Worm (Caenorhabditis elegans) whole organism, early embryonic: Measurements from ENCODE around the gene clec-62.

Experiments
- B0310.2 ChIP-seq: sonication (generic microtip); optimal IDR thresholded peaks from 2 replicates; lab custom pipeline; 2016; ENCODE audit warnings: mild to moderate bottlenecking, missing genetic modification characterization, missing compliant biosample characterization
- F13C5.2 ChIP-seq: sonication (generic microtip); optimal IDR thresholded peaks from 2 replicates; lab custom pipeline; 2017; ENCODE audit warnings: mild to moderate bottlenecking, missing genetic modification characterization, inconsistent platforms, missing compliant biosample characterization
- aly-1 ChIP-seq: sonication (generic microtip); optimal IDR thresholded peaks from 2 replicates; lab custom pipeline; 2016; ENCODE audit warnings: missing genetic modification characterization, missing compliant biosample characterization
- ama-1 ChIP-seq: fragments of 150-350 bp; optimal IDR thresholded peaks from 2 replicates; lab custom pipeline; 2014
- ceh-13 ChIP-seq: fragments of 200-800 bp; sonication (Bioruptor generic); optimal IDR thresholded peaks from 2 replicates; lab custom pipeline; 2018; ENCODE audit warnings: mild to moderate bottlenecking, missing genetic modification characterization, missing compliant biosample characterization
- ceh-36 ChIP-seq: sonication (generic microtip); optimal IDR thresholded peaks from 2 replicates; lab custom pipeline; 2016; ENCODE audit warnings: missing genetic modification characterization, inconsistent platforms, missing compliant biosample characterization
- ets-7 ChIP-seq: sonication (generic microtip); optimal IDR thresholded peaks from 2 replicates; lab custom pipeline; 2016; ENCODE audit warnings: missing genotype, missing genetic modification characterization, missing compliant biosample characterization
- flt-1 ChIP-seq: fragments of 200-800 bp; sonication (Bioruptor generic); IDR thresholded peaks from 2 replicates; pipeline ENCODE4 v1.3.6; 2022; ENCODE audit warnings: missing genetic modification characterization, missing compliant biosample characterization
- hmbx-1 ChIP-seq: sonication (generic microtip); optimal IDR thresholded peaks from 2 replicates; lab custom pipeline; 2016; ENCODE audit warnings: mild to moderate bottlenecking, missing genetic modification characterization, missing compliant biosample characterization
- hmg-4 ChIP-seq: fragments of 200-800 bp; sonication (Bioruptor generic); optimal IDR thresholded peaks from 2 replicates; lab custom pipeline; 2018; ENCODE audit warnings: mild to moderate bottlenecking, missing genetic modification characterization, missing compliant biosample characterization
- hnd-1 ChIP-seq: sonication (generic microtip); optimal IDR thresholded peaks from 2 replicates; lab custom pipeline; 2016; ENCODE audit warnings: missing genetic modification characterization, missing compliant biosample characterization
- pes-1 ChIP-seq: fragments of 200-800 bp; sonication (Bioruptor generic); IDR thresholded peaks from 2 replicates; pipeline ENCODE4 v1.3.6; 2022; ENCODE audit warnings: missing genetic modification reagents, missing genetic modification characterization, missing compliant biosample characterization
- scrt-1 ChIP-seq: fragments of 200-800 bp; sonication (Bioruptor generic); IDR thresholded peaks from 2 replicates; pipeline ENCODE4 v1.3.6; 2022; ENCODE audit warnings: missing genetic modification characterization, missing compliant biosample characterization
- sea-1 ChIP-seq: fragments of 200-800 bp; sonication (Bioruptor generic); conservative IDR thresholded peaks from 2 replicates; pipeline ENCODE4 v1.3.6; 2022; ENCODE audit warnings: missing genetic modification characterization, missing compliant biosample characterization
- tbx-11 ChIP-seq: fragments of 200-800 bp; sonication (Bioruptor generic); IDR thresholded peaks from 2 replicates; pipeline ENCODE4 v1.3.6; 2022; ENCODE audit warnings: missing genetic modification characterization, missing compliant biosample characterization
- tbx-37 ChIP-seq: fragments of 200-800 bp; sonication (Bioruptor generic); conservative IDR thresholded peaks from 2 replicates; pipeline ENCODE4 v1.3.6; 2022; ENCODE audit warnings: missing genetic modification reagents, missing genetic modification characterization, missing compliant biosample characterization
- tra-4 ChIP-seq: sonication (generic microtip); optimal IDR thresholded peaks from 2 replicates; lab custom pipeline; 2017; ENCODE audit warnings: missing genetic modification characterization, missing compliant biosample characterization

Gene clec-62

DNA sequence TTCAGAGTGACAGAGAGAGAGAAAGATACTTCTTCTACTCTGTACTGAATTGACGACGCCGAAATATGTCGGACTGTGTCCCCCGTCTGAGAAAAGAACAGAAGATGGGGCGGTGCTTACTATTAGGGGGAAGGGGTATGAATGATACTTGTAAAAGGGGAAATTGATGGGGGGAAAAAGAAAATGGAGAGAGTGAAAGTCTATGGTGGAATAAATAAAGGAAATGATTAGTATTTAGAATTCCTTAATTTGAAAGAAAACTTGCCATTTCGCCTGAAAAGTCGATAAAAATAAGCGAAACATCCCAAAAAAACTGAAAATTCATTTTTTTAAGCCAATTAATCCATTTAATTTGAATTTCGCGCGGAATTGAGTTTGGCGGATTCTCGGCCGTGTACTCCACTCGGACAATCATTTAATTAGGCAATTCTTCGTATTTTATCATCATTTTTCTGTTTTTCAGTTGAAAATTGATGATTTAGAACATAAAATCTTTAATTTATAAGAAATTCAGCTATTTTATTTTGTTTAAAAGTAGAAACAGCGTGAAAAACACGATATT, 19.7 kb upstream of the clec-62 start, which contains the start of gene F35C5.12:
Gene F35C5.12 (minus strand): TSS at position 51 of the 562 bp plus-strand sequence.
- TF ChIP-seq hnd-1 (no peak), tra-4 (tag; lab: Kevin White, UChicago) (no peak), ets-7 (tag; lab: Kevin White, UChicago) (no peak), ama-1 (lab: Kevin White, UChicago) (no peak), pes-1 (GFP tag; lab: Robert Waterston, UW) (no peak), tbx-11 (GFP tag; lab: Robert Waterston, UW) (no peak), aly-1 (tag; lab: Kevin White, UChicago) (no peak), B0310.2 (no peak), sea-1 (GFP tag; lab: Robert Waterston, UW) (no peak), ceh-36 (no peak), flt-1 (GFP tag; lab: Robert Waterston, UW) (no peak), ceh-13 (GFP tag; lab: Kevin White, UChicago) (no peak)

DNA sequence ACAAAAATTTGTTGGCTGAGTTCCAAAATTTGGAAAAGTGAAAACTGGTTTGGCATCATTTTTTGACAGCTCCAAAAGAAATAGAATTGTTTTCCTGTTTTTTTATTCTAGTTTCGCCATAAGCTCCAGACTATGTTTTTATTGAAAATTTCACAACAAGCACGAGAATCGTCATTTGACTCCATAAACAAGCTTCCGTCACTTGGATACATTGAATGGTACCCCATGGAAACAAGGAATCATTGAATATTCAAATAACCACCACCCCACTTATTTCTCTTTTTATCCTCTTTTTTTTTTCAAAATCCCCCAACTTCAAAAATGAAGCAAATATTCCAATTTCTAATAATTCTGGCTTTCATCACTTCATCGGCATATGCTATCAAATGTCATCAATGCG, 13.9 kb upstream of the clec-62 start, which contains the start of gene ddn-2:
Gene ddn-2 (plus strand): TSS at position 301 of the 400 bp plus-strand sequence.
- TF ChIP-seq ets-7 (tag; lab: Kevin White, UChicago) (no peak), aly-1 (tag; lab: Kevin White, UChicago) (no peak), F13C5.2 (tag; lab: Kevin White, UChicago) (no peak), tbx-37 (GFP tag; lab: Robert Waterston, UW) (no peak), ama-1 (lab: Kevin White, UChicago) (no peak), scrt-1 (no peak), ceh-36 (no peak), flt-1 (GFP tag; lab: Robert Waterston, UW) (no peak), tbx-11 (GFP tag; lab: Robert Waterston, UW) (no peak), pes-1 (GFP tag; lab: Robert Waterston, UW) (no peak), sea-1 (GFP tag; lab: Robert Waterston, UW) (no peak), hmg-4 (GFP tag; lab: Kevin White, UChicago) (no peak), hmbx-1 (tag; lab: Kevin White, UChicago) (no peak), tra-4 (tag; lab: Kevin White, UChicago) (no peak), B0310.2 (no peak), ceh-13 (GFP tag; lab: Kevin White, UChicago) (no peak), hnd-1 (no peak)

DNA sequence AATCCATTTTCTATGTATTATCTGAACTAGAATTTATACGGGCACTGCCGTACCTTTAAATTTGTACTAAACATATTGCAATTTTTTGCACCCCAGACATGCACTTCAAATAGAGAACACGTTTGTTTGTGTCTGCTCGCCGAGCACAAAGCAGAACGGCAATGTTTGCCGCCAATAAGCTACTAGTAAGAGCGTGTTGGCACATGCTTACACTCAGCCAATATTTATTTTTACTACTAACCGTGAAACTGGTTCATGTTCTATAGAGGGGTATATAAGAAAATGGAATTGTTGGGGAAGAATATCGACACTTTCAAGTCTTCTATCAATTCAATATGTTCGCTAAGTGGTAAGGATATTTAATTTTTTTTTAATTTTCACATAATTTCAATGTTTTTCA, 12.1 kb upstream of the clec-62 start, which contains the start of gene nspb-11:
Gene nspb-11 (plus strand): TSS at position 301 of the 400 bp plus-strand sequence.
- TF ChIP-seq tbx-37 (GFP tag; lab: Robert Waterston, UW) (no peak), scrt-1 (no peak), flt-1 (GFP tag; lab: Robert Waterston, UW) (no peak), tra-4 (tag; lab: Kevin White, UChicago) (no peak), B0310.2 (no peak), hnd-1 (no peak), hmbx-1 (tag; lab: Kevin White, UChicago) (no peak), ets-7 (tag; lab: Kevin White, UChicago) (no peak), hmg-4 (GFP tag; lab: Kevin White, UChicago) (no peak), ceh-36 (no peak), aly-1 (tag; lab: Kevin White, UChicago) (no peak), ceh-13 (GFP tag; lab: Kevin White, UChicago) (no peak), tbx-11 (GFP tag; lab: Robert Waterston, UW) (no peak), F13C5.2 (tag; lab: Kevin White, UChicago) (no peak)

DNA sequence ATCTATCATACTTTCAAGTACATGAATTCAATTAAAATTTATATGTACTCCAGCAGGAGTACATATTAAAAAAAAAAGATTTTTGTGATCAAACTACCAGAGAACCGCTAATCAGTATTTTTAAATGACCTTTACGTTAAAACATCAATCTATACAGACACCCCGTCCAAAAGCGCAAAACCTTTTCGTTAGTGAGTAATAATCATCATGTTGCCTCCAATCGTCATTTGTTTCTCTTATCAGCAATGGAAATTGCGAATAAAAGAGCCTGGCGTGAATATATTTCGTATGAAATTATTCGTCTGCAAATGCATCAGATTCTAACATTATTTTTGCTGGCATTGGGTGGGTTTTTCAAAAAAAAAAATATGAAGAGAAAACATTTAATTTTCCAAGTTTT, 9.2 kb upstream of the clec-62 start, which contains the start of gene clec-66:
Gene clec-66 (plus strand): TSS at position 225 of the 400 bp plus-strand sequence.
- TF ChIP-seq ceh-36, result no peak

DNA sequence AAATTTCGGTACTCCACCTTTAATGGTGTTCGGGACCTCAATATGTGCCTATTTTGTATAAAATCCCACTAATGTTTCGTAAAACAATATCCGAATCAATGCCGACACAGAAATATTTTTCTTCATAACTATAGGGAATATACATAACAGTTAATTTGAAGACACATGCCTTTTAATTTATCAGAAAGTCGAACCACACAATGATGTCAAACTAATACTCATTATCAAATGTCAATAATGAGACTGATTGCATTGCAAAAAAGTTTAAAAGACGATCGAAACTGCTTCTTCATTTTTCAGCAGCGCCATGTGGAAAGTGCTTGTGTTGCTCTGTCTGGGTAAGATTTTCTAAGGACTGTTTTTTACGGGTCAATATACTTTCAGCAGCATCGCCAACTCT, 6.1 kb upstream of the clec-62 start, which contains the start of gene clec-65:
Gene clec-65 (plus strand): TSS at position 301 of the 400 bp plus-strand sequence.
- TF ChIP-seq scrt-1, result no peak
- no peak for TF ChIP-seq ets-7 (tag; lab: Kevin White, UChicago)

DNA sequence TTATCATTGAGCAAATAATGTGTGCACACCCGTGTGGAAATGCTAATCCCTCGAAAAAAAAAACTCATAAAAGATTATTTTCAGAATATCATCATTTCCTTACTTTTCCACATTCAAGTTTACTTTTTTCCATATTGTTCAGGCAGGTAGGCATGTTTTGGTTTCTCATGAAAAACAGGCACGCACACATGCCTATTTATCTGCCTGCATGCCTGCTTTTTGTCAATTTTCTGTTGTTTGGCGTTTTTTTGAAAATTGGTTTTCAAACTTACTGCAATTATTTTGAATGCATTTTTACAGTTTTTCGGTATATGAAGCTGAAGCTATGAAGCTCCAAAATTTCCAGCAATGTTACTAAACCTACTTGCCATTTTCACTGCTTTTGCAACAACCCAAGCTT, 3.0 kb upstream of the clec-62 start, which contains the start of gene clec-64:
Gene clec-64 (plus strand): TSS at position 301 of the 400 bp plus-strand sequence.
- TF ChIP-seq aly-1 (tag; lab: Kevin White, UChicago), result no peak
- no peak for TF ChIP-seq ama-1 (lab: Kevin White, UChicago)
- TF ChIP-seq ceh-13 (GFP tag; lab: Kevin White, UChicago), result no peak
- TF ChIP-seq flt-1 (GFP tag; lab: Robert Waterston, UW), result no peak
- TF ChIP-seq hmbx-1 (tag; lab: Kevin White, UChicago), result no peak
- no peak for TF ChIP-seq pes-1 (GFP tag; lab: Robert Waterston, UW)
- TF ChIP-seq sea-1 (GFP tag; lab: Robert Waterston, UW), result no peak
- TF ChIP-seq F13C5.2 (tag; lab: Kevin White, UChicago), result no peak
- TF ChIP-seq hnd-1, result no peak
- TF ChIP-seq ceh-36, result no peak
- no peak for TF ChIP-seq ets-7 (tag; lab: Kevin White, UChicago)

DNA sequence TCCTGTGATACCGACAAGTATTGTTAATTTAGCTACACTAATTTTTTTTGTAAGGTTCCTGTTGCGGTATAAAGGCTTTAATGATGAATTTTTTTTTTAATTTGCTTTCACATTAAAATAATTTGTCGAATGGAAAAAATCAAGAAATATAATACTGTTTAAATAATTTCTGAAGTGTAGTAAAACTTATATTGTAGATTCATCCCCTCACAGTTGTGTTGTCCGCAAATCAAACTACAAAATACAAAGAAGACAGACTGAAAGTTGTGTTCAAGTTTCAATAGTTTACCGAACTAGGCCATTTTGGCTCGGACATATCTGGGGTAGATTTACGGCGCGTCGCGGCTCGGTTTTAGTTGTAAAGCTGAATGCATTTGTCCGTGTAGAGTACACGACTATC, 2.4 kb upstream of the clec-62 start:
- TF ChIP-seq hmbx-1 (tag; lab: Kevin White, UChicago) (no peak), tra-4 (tag; lab: Kevin White, UChicago) (no peak), B0310.2 (no peak), sea-1 (GFP tag; lab: Robert Waterston, UW) (no peak), scrt-1 (no peak), hmg-4 (GFP tag; lab: Kevin White, UChicago) (no peak), hnd-1 (no peak), aly-1 (tag; lab: Kevin White, UChicago) (no peak), ceh-36 (no peak), F13C5.2 (tag; lab: Kevin White, UChicago) (no peak), ets-7 (tag; lab: Kevin White, UChicago) (no peak), flt-1 (GFP tag; lab: Robert Waterston, UW) (no peak), pes-1 (GFP tag; lab: Robert Waterston, UW) (no peak)
